Worm (Caenorhabditis elegans) whole organism, mixed stage, embryonic: ENCODE results near the gene dnj-25.

ENCODE experiments used
- ces-1 ChIP-seq: fragments of 150-350 bp; optimal IDR thresholded peaks from 2 replicates; lab custom pipeline; 2014; ENCODE audit warnings: missing biosample characterization, missing genetic modification reagents, missing genetic modification characterization
- flh-1 ChIP-seq: fragments of 200-800 bp; sonication (Bioruptor generic); optimal IDR thresholded peaks from 2 replicates; lab custom pipeline; 2018; ENCODE audit warnings: mild to moderate bottlenecking, missing genetic modification characterization, moderate library complexity, missing compliant biosample characterization

ce11 chrV:20757255-20757654 lies 13.1 kb upstream of the dnj-25 start:
- TF ChIP-seq ces-1 (GFP tag; lab: Kevin White, UChicago), result no peak
- no peak for TF ChIP-seq flh-1 (GFP tag; lab: Kevin White, UChicago)
